Worm (Caenorhabditis elegans): ENCODE measurements around the gene zhp-4.

ce11 chrV:19068888-19069287 is 32.7 kb downstream of the zhp-4 start:
- TF ChIP-seq ceh-82 (tag; optimal IDR thresholded peaks at IDR 0.05) (no peak), Y48G9A.11 (GFP tag; IDR thresholded peaks at IDR 0.05) (no peak), pha-4 (GFP tag; IDR thresholded peaks at IDR 0.05) (no peak), pha-4 (tag; optimal IDR thresholded peaks at IDR 0.05) (no peak)

Data from whole organism, L4 larva.